Worm (Caenorhabditis elegans) whole organism, L3 larva: Measurements from ENCODE around the gene ZK121.2.

Source experiments
- R02D3.7 ChIP-seq: fragments of 150-350 bp; optimal IDR thresholded peaks from 2 replicates; lab custom pipeline; 2014; ENCODE audit warnings: missing biosample characterization, missing genetic modification characterization
- fkh-10 ChIP-seq: sonication (generic microtip); optimal IDR thresholded peaks from 2 replicates; lab custom pipeline; 2017; ENCODE audit warnings: missing biosample characterization, missing genetic modification reagents, missing genetic modification characterization
- fos-1 ChIP-seq: fragments of 150-350 bp; optimal IDR thresholded peaks from 2 replicates; lab custom pipeline; 2014; ENCODE audit warnings: missing biosample characterization, missing genetic modification characterization
- lsy-12 ChIP-seq: sonication (generic microtip); optimal IDR thresholded peaks from 2 replicates; lab custom pipeline; 2016; ENCODE audit warnings: mild to moderate bottlenecking, missing genetic modification characterization, missing compliant biosample characterization
- nhr-11 ChIP-seq: fragments of 150-350 bp; optimal IDR thresholded peaks from 2 replicates; lab custom pipeline; 2014; ENCODE audit warnings: missing biosample characterization, missing genetic modification characterization
- nhr-76 ChIP-seq: fragments of 150-350 bp; sonication (generic microtip); optimal IDR thresholded peaks from 5 replicates; lab custom pipeline; 2014; ENCODE audit warnings: missing biosample characterization, missing genetic modification characterization
- skn-1 ChIP-seq: fragments of 150-350 bp; optimal IDR thresholded peaks from 2 replicates; lab custom pipeline; 2014; ENCODE audit warnings: missing biosample characterization, missing genetic modification characterization
- snpc-4 ChIP-seq: fragments of 150-350 bp; optimal IDR thresholded peaks from 2 replicates; lab custom pipeline; 2014; ENCODE audit warnings: missing biosample characterization, missing genetic modification characterization
- unc-62 ChIP-seq: fragments of 150-350 bp; sonication (generic microtip); optimal IDR thresholded peaks from 4 replicates; lab custom pipeline; 2014; ENCODE audit warnings: missing biosample characterization, missing genetic modification reagents, missing genetic modification characterization

DNA sequence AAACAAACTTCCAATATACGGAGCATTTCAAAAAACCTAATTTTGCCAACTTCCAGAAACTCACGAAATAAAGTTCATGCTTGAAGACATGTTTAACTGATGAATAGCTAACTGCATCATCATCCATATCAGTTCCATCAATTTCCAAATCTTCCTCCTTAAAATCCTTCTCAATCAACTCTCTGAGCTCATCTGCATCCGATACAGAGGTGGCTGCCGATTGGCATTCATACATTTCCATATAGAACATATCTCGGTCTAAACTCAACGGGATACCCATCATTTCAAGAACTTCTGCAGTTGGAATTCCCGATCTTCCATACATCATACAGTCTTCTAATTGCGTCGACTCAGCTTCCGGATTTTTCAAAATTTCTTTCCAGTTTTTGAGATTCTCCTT, 47.9 kb downstream of the ZK121.2 start:
- TF ChIP-seq fkh-10 (no peak), nhr-11 (tag; lab: Kevin White, UChicago) (no peak), skn-1 (tag; lab: Kevin White, UChicago) (no peak), nhr-76 (tag; lab: Kevin White, UChicago) (no peak), snpc-4 (tag; lab: Kevin White, UChicago) (no peak), R02D3.7 (no peak), fos-1 (tag; lab: Kevin White, UChicago) (no peak), lsy-12 (tag; lab: Kevin White, UChicago) (no peak), unc-62 (GFP tag; lab: Kevin White, UChicago) (no peak)
